Fruit fly (Drosophila melanogaster) whole organism, embryonic: ENCODE data around the gene MtnF.

Source experiments
- Bgb ChIP-seq: fragments of 200-800 bp; sonication (Bioruptor generic); IDR thresholded peaks from 2 replicates; pipeline ENCODE4 v1.3.6; 2022; ENCODE audit warnings: missing biosample characterization, missing genetic modification characterization; ENCODE audit not compliant: partially characterized antibody
- CG10543 ChIP-seq: fragments of 200-800 bp; sonication (Bioruptor generic); optimal IDR thresholded peaks from 3 replicates; lab custom pipeline; 2017; ENCODE audit warnings: missing biosample characterization, mild to moderate bottlenecking, missing genetic modification characterization, moderate library complexity
- CG10979 ChIP-seq: fragments of 200-800 bp; sonication (Bioruptor generic); optimal IDR thresholded peaks from 2 replicates; lab custom pipeline; 2018; ENCODE audit warnings: missing biosample characterization, mild to moderate bottlenecking, missing genetic modification characterization, moderate library complexity
- CG12219 ChIP-seq: fragments of 200-800 bp; sonication (Bioruptor generic); optimal IDR thresholded peaks from 3 replicates; lab custom pipeline; 2018; ENCODE audit warnings: missing biosample characterization, mild to moderate bottlenecking, missing genetic modification characterization
- CG12391 ChIP-seq: fragments of 200-800 bp; sonication (Bioruptor generic); optimal IDR thresholded peaks from 3 replicates; lab custom pipeline; 2018; ENCODE audit warnings: missing biosample characterization, mild to moderate bottlenecking, missing genetic modification characterization, moderate library complexity
- CG12744 ChIP-seq: fragments of 200-800 bp; sonication (Bioruptor generic); optimal IDR thresholded peaks from 2 replicates; lab custom pipeline; 2016; ENCODE audit warnings: missing biosample characterization, missing genetic modification characterization
- CG13287 ChIP-seq: fragments of 200-800 bp; sonication (Bioruptor generic); IDR thresholded peaks from 2 replicates; pipeline ENCODE4 v1.3.6; 2022; ENCODE audit warnings: missing biosample characterization, missing genetic modification characterization; ENCODE audit not compliant: partially characterized antibody
- CG13894 ChIP-seq: fragments of 200-800 bp; sonication (Bioruptor generic); optimal IDR thresholded peaks from 3 replicates; lab custom pipeline; 2018; ENCODE audit warnings: missing biosample characterization, mild to moderate bottlenecking, missing genetic modification characterization, moderate library complexity
- CG14441 ChIP-seq: fragments of 200-800 bp; sonication (Bioruptor generic); IDR thresholded peaks from 2 replicates; pipeline ENCODE4 v1.3.6; 2022; ENCODE audit warnings: missing biosample characterization, missing genetic modification characterization
- CG14710 ChIP-seq: fragments of 200-800 bp; sonication (Bioruptor generic); optimal IDR thresholded peaks from 3 replicates; lab custom pipeline; 2019; ENCODE audit warnings: missing biosample characterization, mild to moderate bottlenecking, missing genetic modification characterization, moderate library complexity
- CG16815 ChIP-seq: fragments of 200-800 bp; sonication (Bioruptor generic); optimal IDR thresholded peaks from 3 replicates; lab custom pipeline; 2017; ENCODE audit warnings: missing biosample characterization, mild to moderate bottlenecking, missing genetic modification characterization
- CG18764 ChIP-seq: fragments of 200-800 bp; sonication (Bioruptor generic); optimal IDR thresholded peaks from 3 replicates; lab custom pipeline; 2016; ENCODE audit warnings: missing biosample characterization, missing genetic modification characterization
- CG31224 ChIP-seq: fragments of 200-800 bp; sonication (Bioruptor generic); IDR thresholded peaks from 2 replicates; pipeline ENCODE4 v1.3.6; 2022; ENCODE audit warnings: missing biosample characterization, missing genetic modification characterization
- CG32532 ChIP-seq: fragments of 200-800 bp; sonication (Bioruptor generic); IDR thresholded peaks from 2 replicates; pipeline ENCODE4 v1.3.6; 2022; ENCODE audit warnings: missing biosample characterization, missing genetic modification characterization
- CG34422 ChIP-seq: fragments of 200-800 bp; sonication (Bioruptor generic); IDR thresholded peaks from 3 replicates; pipeline ENCODE4 v1.3.6; 2022; ENCODE audit warnings: missing biosample characterization, missing genetic modification characterization
- CG4617 ChIP-seq: fragments of 200-800 bp; sonication (Bioruptor generic); optimal IDR thresholded peaks from 3 replicates; lab custom pipeline; 2016; ENCODE audit warnings: missing biosample characterization, missing genetic modification characterization, borderline replicate concordance
- CG6765 ChIP-seq: fragments of 200-800 bp; sonication (Bioruptor generic); optimal IDR thresholded peaks from 3 replicates; lab custom pipeline; 2017; ENCODE audit warnings: missing biosample characterization, mild to moderate bottlenecking, missing genetic modification characterization
- CG7372 ChIP-seq: fragments of 200-800 bp; sonication (Bioruptor generic); IDR thresholded peaks from 2 replicates; pipeline ENCODE4 v1.3.6; 2022; ENCODE audit warnings: missing biosample characterization, missing genetic modification characterization
- CG8089 ChIP-seq: fragments of 200-800 bp; sonication (Bioruptor generic); optimal IDR thresholded peaks from 3 replicates; lab custom pipeline; 2016; ENCODE audit warnings: missing biosample characterization, missing genetic modification characterization
- CG8281 ChIP-seq: fragments of 200-800 bp; sonication (Bioruptor generic); optimal IDR thresholded peaks from 2 replicates; lab custom pipeline; 2018; ENCODE audit warnings: missing biosample characterization, mild to moderate bottlenecking, missing genetic modification characterization, moderate library complexity
- CrebB ChIP-seq: fragments of 200-800 bp; sonication (Bioruptor generic); optimal IDR thresholded peaks from 3 replicates; lab custom pipeline; 2018; ENCODE audit warnings: missing biosample characterization, mild to moderate bottlenecking, missing genetic modification characterization
- Dbx ChIP-seq: fragments of 200-800 bp; sonication (Bioruptor generic); IDR thresholded peaks from 3 replicates; pipeline ENCODE4 v1.3.6; 2022; ENCODE audit warnings: missing biosample characterization, missing genetic modification characterization
- Doc2 ChIP-seq: fragments of 200-800 bp; sonication (Bioruptor generic); IDR thresholded peaks from 2 replicates; pipeline ENCODE4 v1.3.6; 2022; ENCODE audit warnings: missing biosample characterization, missing genetic modification characterization
- ERR ChIP-seq: fragments of 200-800 bp; sonication (Bioruptor generic); optimal IDR thresholded peaks from 2 replicates; lab custom pipeline; 2016; ENCODE audit warnings: missing biosample characterization, missing genetic modification characterization
- Eip74EF ChIP-seq, 2 experiments: fragments of 200-800 bp in 1 of 2; fragments of >200 bp in 1 of 2; sonication (Bioruptor generic) in 1 of 2; optimal IDR thresholded peaks; 2 replicates each; lab custom pipeline; 2017 to 2019; ENCODE audit warnings: missing biosample characterization in 2 of 2, missing genetic modification characterization in 2 of 2, mild to moderate bottlenecking in 1 of 2, moderate library complexity in 1 of 2
- Hand ChIP-seq: fragments of 200-800 bp; sonication (Bioruptor generic); optimal IDR thresholded peaks from 2 replicates; lab custom pipeline; 2017; ENCODE audit warnings: mild to moderate bottlenecking, missing biosample characterization, missing genetic modification reagents, missing genetic modification characterization
- Hey ChIP-seq: fragments of 200-800 bp; sonication (Bioruptor generic); optimal IDR thresholded peaks from 3 replicates; lab custom pipeline; 2018; ENCODE audit warnings: missing biosample characterization, mild to moderate bottlenecking, missing genetic modification characterization
- Max ChIP-seq: fragments of 200-800 bp; sonication (Bioruptor generic); optimal IDR thresholded peaks from 2 replicates; lab custom pipeline; 2016; ENCODE audit warnings: missing biosample characterization, mild to moderate bottlenecking, missing genetic modification characterization
- Nf-YB ChIP-seq: fragments of 200-800 bp; sonication (Bioruptor generic); optimal IDR thresholded peaks from 3 replicates; lab custom pipeline; 2019; ENCODE audit warnings: missing biosample characterization, mild to moderate bottlenecking, missing genetic modification characterization, moderate library complexity
- Ptx1 ChIP-seq: fragments of 200-800 bp; sonication (Bioruptor generic); IDR thresholded peaks from 2 replicates; pipeline ENCODE4 v1.3.6; 2022; ENCODE audit warnings: missing biosample characterization, missing genetic modification characterization
- Rx ChIP-seq: fragments of 200-800 bp; sonication (Bioruptor generic); IDR thresholded peaks from 2 replicates; pipeline ENCODE4 v1.3.6; 2022; ENCODE audit warnings: missing biosample characterization, missing genetic modification characterization
- Six4 ChIP-seq: fragments of 200-800 bp; sonication (Bioruptor generic); optimal IDR thresholded peaks from 2 replicates; lab custom pipeline; 2016; ENCODE audit warnings: missing biosample characterization, missing genetic modification characterization
- TFAM ChIP-seq: fragments of 200-800 bp; sonication (Bioruptor generic); optimal IDR thresholded peaks from 2 replicates; lab custom pipeline; 2017; ENCODE audit warnings: missing biosample characterization, missing genetic modification characterization, inconsistent platforms
- aop ChIP-seq: fragments of 200-800 bp; sonication (Bioruptor generic); IDR thresholded peaks from 2 replicates; pipeline ENCODE4 v1.3.6; 2022; ENCODE audit warnings: missing biosample characterization, missing genetic modification characterization
- bbx ChIP-seq: fragments of 200-800 bp; sonication (Bioruptor generic); IDR thresholded peaks from 2 replicates; pipeline ENCODE4 v1.3.6; 2022; ENCODE audit warnings: missing biosample characterization, missing genetic modification characterization; ENCODE audit not compliant: partially characterized antibody
- cad ChIP-seq: fragments of >200 bp; optimal IDR thresholded peaks from 2 replicates; lab custom pipeline; 2017; ENCODE audit warnings: missing biosample characterization, missing genetic modification characterization
- cwo ChIP-seq: fragments of 200-800 bp; sonication (Bioruptor generic); optimal IDR thresholded peaks from 3 replicates; lab custom pipeline; 2017; ENCODE audit warnings: missing biosample characterization, missing genetic modification characterization, mild to moderate bottlenecking, moderate library complexity, missing genetic modification reagents
- dpn ChIP-seq, 2 experiments: fragments of 200-800 bp; sonication (Bioruptor generic); optimal IDR thresholded peaks; 3 replicates each; lab custom pipeline; 2016; ENCODE audit warnings: missing biosample characterization in 2 of 2, missing genetic modification characterization in 2 of 2
- exex ChIP-seq: fragments of 200-800 bp; sonication (Bioruptor generic); optimal IDR thresholded peaks from 4 replicates; lab custom pipeline; 2018; ENCODE audit warnings: missing biosample characterization, mild to moderate bottlenecking, missing genetic modification characterization, moderate library complexity
- eyg ChIP-seq: fragments of 200-800 bp; sonication (Bioruptor generic); optimal IDR thresholded peaks from 3 replicates; lab custom pipeline; 2016; ENCODE audit warnings: missing biosample characterization, missing genetic modification characterization
- fd64A ChIP-seq: fragments of 200-800 bp; sonication (Bioruptor generic); optimal IDR thresholded peaks from 3 replicates; lab custom pipeline; 2018; ENCODE audit warnings: missing biosample characterization, mild to moderate bottlenecking, missing genetic modification characterization
- fd96Cb ChIP-seq: fragments of 200-800 bp; sonication (Bioruptor generic); optimal IDR thresholded peaks from 2 replicates; lab custom pipeline; 2018; ENCODE audit warnings: missing biosample characterization, mild to moderate bottlenecking, missing genetic modification characterization, moderate library complexity
- gce ChIP-seq: fragments of 200-800 bp; sonication (Bioruptor generic); IDR thresholded peaks from 3 replicates; pipeline ENCODE4 v1.3.6; 2022; ENCODE audit warnings: missing biosample characterization, missing genetic modification characterization
- hkb ChIP-seq, 2 experiments: fragments of 200-800 bp in 1 of 2; fragments of >200 bp in 1 of 2; sonication (Bioruptor generic) in 1 of 2; IDR thresholded peaks in 1 of 2; optimal IDR thresholded peaks in 1 of 2; 2 replicates each; pipeline versions ENCODE4 v1.3.6 to Lab custom; 2017 to 2022; ENCODE audit warnings: missing biosample characterization in 1 of 2, missing genetic modification characterization in 1 of 2
- ind ChIP-seq: fragments of 200-800 bp; sonication (Bioruptor generic); optimal IDR thresholded peaks from 3 replicates; lab custom pipeline; 2016; ENCODE audit warnings: missing biosample characterization, missing genetic modification characterization
- ken ChIP-seq: fragments of 200-800 bp; sonication (Bioruptor generic); IDR thresholded peaks from 3 replicates; pipeline ENCODE4 v1.3.6; 2022; ENCODE audit warnings: missing biosample characterization, missing genetic modification characterization
- klu ChIP-seq: fragments of 200-800 bp; sonication (Bioruptor generic); IDR thresholded peaks from 2 replicates; pipeline ENCODE4 v1.3.6; 2022; ENCODE audit warnings: missing biosample characterization, missing genetic modification characterization
- mirr ChIP-seq: fragments of 200-800 bp; sonication (Bioruptor generic); optimal IDR thresholded peaks from 3 replicates; lab custom pipeline; 2018; ENCODE audit warnings: missing biosample characterization, mild to moderate bottlenecking, missing genetic modification characterization
- otp ChIP-seq: fragments of 200-800 bp; sonication (Bioruptor generic); IDR thresholded peaks from 3 replicates; pipeline ENCODE4, ENCODE4 v1.3.6; 2022; ENCODE audit warnings: missing biosample characterization, missing genetic modification characterization
- twi ChIP-seq: fragments of 200-800 bp; optimal IDR thresholded peaks from 2 replicates; lab custom pipeline; 2019; ENCODE audit warnings: missing biosample characterization, mild to moderate bottlenecking, missing genetic modification characterization, moderate library complexity

The MtnF gene

dm6 chr3R:24585042-24585698, 49.8 kb downstream of the MtnF start, which contains the start of the genes CG13625 and mld (continued):
- TF ChIP-seq Eip74EF (GFP tag; optimal IDR thresholded peaks at IDR 0.05; lab: Kevin White, UChicago) (no peak), CG7372 (GFP tag; lab: Robert Waterston, UW) (no peak), eyg (GFP tag; lab: Kevin White, UChicago) (no peak), ind (peak; percentile 13), CG34422 (GFP tag; lab: Robert Waterston, UW) (no peak), fd64A (GFP tag; lab: Kevin White, UChicago) (no peak), CG14710 (tag; lab: Kevin White, UChicago) (peak; percentile 58), klu (GFP tag; lab: Robert Waterston, UW) (no peak), CG12391 (tag; lab: Kevin White, UChicago) (peak; percentile 45), CrebB (tag; lab: Kevin White, UChicago) (no peak), CG12219 (GFP tag; lab: Kevin White, UChicago) (no peak), CG10543 (GFP tag; lab: Kevin White, UChicago) (no peak), Max (peak; percentile 42), Six4 (GFP tag; lab: Kevin White, UChicago) (no peak), CG13894 (tag; lab: Kevin White, UChicago) (no peak), Doc2 (GFP tag; lab: Robert Waterston, UW) (no peak), CG10979 (no peak), CG14441 (GFP tag; lab: Robert Waterston, UW) (no peak), aop (no peak), Hand (GFP tag; lab: Kevin White, UChicago) (no peak), CG4617 (GFP tag; lab: Kevin White, UChicago) (peak; percentile 32), ERR (no peak), otp (no peak), CG32532 (no peak), Rx (GFP tag; lab: Robert Waterston, UW) (no peak), CG8281 (tag; lab: Kevin White, UChicago) (no peak), gce (no peak), CG13287 (GFP tag; lab: Robert Waterston, UW) (no peak), bbx (no peak), cwo (GFP tag; lab: Kevin White, UChicago) (no peak), CG16815 (GFP tag; lab: Kevin White, UChicago) (no peak), cad (GFP tag; lab: Kevin White, UChicago) (no peak), fd96Cb (no peak), Bgb (no peak), CG12744 (GFP tag; lab: Kevin White, UChicago) (no peak), CG31224 (no peak), TFAM (GFP tag; lab: Kevin White, UChicago) (no peak), Dbx (GFP tag; lab: Robert Waterston, UW) (no peak), CG8089 (GFP tag; lab: Kevin White, UChicago) (no peak), mirr (GFP tag; lab: Kevin White, UChicago) (no peak), Nf-YB (no peak), ken (GFP tag; lab: Robert Waterston, UW) (no peak), dpn (GFP tag; optimal IDR thresholded peaks at IDR 0.05; lab: Kevin White, UChicago) (no peak), CG18764 (GFP tag; lab: Kevin White, UChicago) (peak; percentile 3), Ptx1 (GFP tag; lab: Robert Waterston, UW) (no peak), Hey (tag; lab: Kevin White, UChicago) (no peak), twi (tag; lab: Kevin White, UChicago) (no peak), CG6765 (GFP tag; lab: Kevin White, UChicago) (no peak), exex (tag; lab: Kevin White, UChicago) (peak; percentile 56), hkb (optimal IDR thresholded peaks at IDR 0.05; lab: Kevin White, UChicago) (peak; percentile 36), hkb (GFP tag; IDR thresholded peaks at IDR 0.05; lab: Robert Waterston, UW) (no peak)
